Fruit fly (Drosophila melanogaster) whole organism, embryonic: ENCODE results near the gene CG6785.
A peak's percentile ranks its signal among the peaks of the same experiment; 100 is the strongest.

Experiments
- Adf1 ChIP-seq: fragments of 200-800 bp; sonication (Bioruptor generic); IDR thresholded peaks from 2 replicates; pipeline ENCODE4 v1.3.6; 2022; ENCODE audit warnings: missing biosample characterization, missing genetic modification characterization
- B-H2 ChIP-seq: fragments of 200-800 bp; sonication (Bioruptor generic); optimal IDR thresholded peaks from 2 replicates; lab custom pipeline; 2018; ENCODE audit warnings: missing biosample characterization, mild to moderate bottlenecking, missing genetic modification characterization
- CG12219 ChIP-seq: fragments of 200-800 bp; sonication (Bioruptor generic); optimal IDR thresholded peaks from 3 replicates; lab custom pipeline; 2018; ENCODE audit warnings: missing biosample characterization, mild to moderate bottlenecking, missing genetic modification characterization
- CG12236 ChIP-seq: fragments of 200-800 bp; sonication (Bioruptor generic); optimal IDR thresholded peaks from 2 replicates; lab custom pipeline; 2016; ENCODE audit warnings: missing biosample characterization, missing genetic modification characterization
- CG13424 ChIP-seq: fragments of 200-800 bp; sonication (Bioruptor generic); optimal IDR thresholded peaks from 2 replicates; lab custom pipeline; 2019; ENCODE audit warnings: missing biosample characterization, mild to moderate bottlenecking, missing genetic modification characterization, moderate library complexity
- CG14710 ChIP-seq: fragments of 200-800 bp; sonication (Bioruptor generic); optimal IDR thresholded peaks from 3 replicates; lab custom pipeline; 2019; ENCODE audit warnings: missing biosample characterization, mild to moderate bottlenecking, missing genetic modification characterization, moderate library complexity
- CG14860 ChIP-seq: fragments of 200-800 bp; sonication (Bioruptor generic); IDR thresholded peaks from 3 replicates; pipeline ENCODE4 v1.3.6; 2022; ENCODE audit warnings: missing biosample characterization, missing genetic modification characterization; ENCODE audit not compliant: partially characterized antibody
- CG1647 ChIP-seq: fragments of 200-800 bp; sonication (Bioruptor generic); optimal IDR thresholded peaks from 3 replicates; lab custom pipeline; 2016; ENCODE audit warnings: missing biosample characterization, missing genetic modification characterization
- CG16813 ChIP-seq: fragments of 200-800 bp; sonication (Bioruptor generic); IDR thresholded peaks from 3 replicates; pipeline ENCODE4 v1.3.6; 2022; ENCODE audit warnings: missing biosample characterization, missing genetic modification characterization; ENCODE audit not compliant: partially characterized antibody
- CG2678 ChIP-seq: fragments of 200-800 bp; sonication (Bioruptor generic); optimal IDR thresholded peaks from 3 replicates; lab custom pipeline; 2019; ENCODE audit warnings: missing biosample characterization, mild to moderate bottlenecking, missing genetic modification characterization, moderate library complexity
- CG3281 ChIP-seq: fragments of 200-800 bp; sonication (Bioruptor generic); optimal IDR thresholded peaks from 3 replicates; lab custom pipeline; 2017; ENCODE audit warnings: missing biosample characterization, mild to moderate bottlenecking, missing genetic modification characterization
- CG4404 ChIP-seq: fragments of 200-800 bp; sonication (Bioruptor generic); IDR thresholded peaks from 2 replicates; pipeline ENCODE4 v1.3.6; 2022; ENCODE audit warnings: missing biosample characterization, missing genetic modification characterization
- CG7839 ChIP-seq: fragments of 200-800 bp; sonication (Bioruptor generic); optimal IDR thresholded peaks from 3 replicates; lab custom pipeline; 2018; ENCODE audit warnings: missing biosample characterization, mild to moderate bottlenecking, missing genetic modification characterization, moderate library complexity
- CG7928 ChIP-seq: fragments of 200-800 bp; sonication (Bioruptor generic); optimal IDR thresholded peaks from 2 replicates; lab custom pipeline; 2017; ENCODE audit warnings: missing biosample characterization, mild to moderate bottlenecking, missing genetic modification characterization
- CG8924 ChIP-seq: fragments of 200-800 bp; optimal IDR thresholded peaks from 3 replicates; lab custom pipeline; 2019; ENCODE audit warnings: missing biosample characterization, mild to moderate bottlenecking, missing genetic modification characterization, moderate library complexity
- Dek ChIP-seq: fragments of 200-800 bp; sonication (Bioruptor generic); optimal IDR thresholded peaks from 3 replicates; lab custom pipeline; 2019; ENCODE audit warnings: missing biosample characterization, mild to moderate bottlenecking, missing genetic modification characterization, moderate library complexity
- Dll ChIP-seq: fragments of 200-800 bp; sonication (Bioruptor generic); IDR thresholded peaks from 4 replicates; pipeline ENCODE4 v1.3.6; 2022; ENCODE audit warnings: missing biosample characterization, missing genetic modification characterization; ENCODE audit not compliant: partially characterized antibody
- Doc3 ChIP-seq: fragments of 200-800 bp; sonication (Bioruptor generic); IDR thresholded peaks from 3 replicates; pipeline ENCODE4 v1.3.6; 2022; ENCODE audit warnings: missing biosample characterization, missing genetic modification characterization; ENCODE audit not compliant: partially characterized antibody
- Drgx ChIP-seq: fragments of 200-800 bp; sonication (Bioruptor generic); IDR thresholded peaks from 2 replicates; pipeline ENCODE4 v1.3.6; 2022; ENCODE audit warnings: missing biosample characterization, missing genetic modification characterization
- E2f2 ChIP-seq: fragments of 200-800 bp; sonication (Bioruptor generic); IDR thresholded peaks from 2 replicates; pipeline ENCODE4 v1.3.6; 2022; ENCODE audit warnings: missing biosample characterization, missing genetic modification characterization
- Elba2 ChIP-seq: fragments of 200-800 bp; sonication (Bioruptor generic); optimal IDR thresholded peaks from 3 replicates; lab custom pipeline; 2016; ENCODE audit warnings: missing biosample characterization, missing genetic modification characterization
- Ets97D ChIP-seq: fragments of 200-800 bp; sonication (Bioruptor generic); optimal IDR thresholded peaks from 3 replicates; lab custom pipeline; 2016; ENCODE audit warnings: missing biosample characterization, missing genetic modification characterization
- Hr51 ChIP-seq, 2 experiments: fragments of 200-800 bp; sonication (Bioruptor generic); optimal IDR thresholded peaks; 2 replicates in 1 of 2; 3 replicates in 1 of 2; lab custom pipeline; 2016 to 2018; ENCODE audit warnings: missing biosample characterization in 2 of 2, missing genetic modification characterization in 2 of 2, mild to moderate bottlenecking in 1 of 2, moderate library complexity in 1 of 2
- Mad ChIP-seq: fragments of 200-800 bp; sonication (Bioruptor generic); optimal IDR thresholded peaks from 2 replicates; lab custom pipeline; 2016; ENCODE audit warnings: missing biosample characterization, missing genetic modification characterization
- Max ChIP-seq: fragments of 200-800 bp; sonication (Bioruptor generic); optimal IDR thresholded peaks from 2 replicates; lab custom pipeline; 2016; ENCODE audit warnings: missing biosample characterization, mild to moderate bottlenecking, missing genetic modification characterization
- Opbp ChIP-seq: fragments of 200-800 bp; sonication (Bioruptor generic); IDR thresholded peaks from 3 replicates; pipeline ENCODE4 v1.3.6; 2022; ENCODE audit warnings: missing biosample characterization, missing genetic modification characterization; ENCODE audit not compliant: partially characterized antibody
- Pdp1 ChIP-seq, 2 experiments: fragments of 200-800 bp; sonication (Bioruptor generic); optimal IDR thresholded peaks; 3 replicates each; lab custom pipeline; 2016; ENCODE audit warnings: missing biosample characterization in 2 of 2, missing genetic modification characterization in 2 of 2, mild to moderate bottlenecking in 1 of 2, moderate library complexity in 1 of 2
- Side ChIP-seq: fragments of 200-800 bp; sonication (Bioruptor generic); optimal IDR thresholded peaks from 2 replicates; lab custom pipeline; 2016; ENCODE audit warnings: missing biosample characterization, missing genetic modification characterization
- Spps ChIP-seq: fragments of 200-800 bp; sonication (Bioruptor generic); optimal IDR thresholded peaks from 2 replicates; lab custom pipeline; 2018; ENCODE audit warnings: missing biosample characterization, mild to moderate bottlenecking, missing genetic modification characterization
- Sry-δ ChIP-seq: fragments of 200-800 bp; sonication (Bioruptor generic); optimal IDR thresholded peaks from 2 replicates; lab custom pipeline; 2016; ENCODE audit warnings: missing biosample characterization, missing genetic modification characterization
- Stat92E ChIP-seq, 3 experiments: fragments of >200 bp in 2 of 3; fragments of 200-800 bp in 1 of 3; sonication (Bioruptor generic) in 1 of 3; optimal IDR thresholded peaks; 2 replicates each; lab custom pipeline; 2017 to 2019; ENCODE audit warnings: missing biosample characterization in 3 of 3, missing genetic modification characterization in 3 of 3, mild to moderate bottlenecking in 1 of 3, moderate library complexity in 1 of 3
- Xrp1 ChIP-seq: fragments of 200-800 bp; sonication (Bioruptor generic); IDR thresholded peaks from 2 replicates; pipeline ENCODE4 v1.3.6; 2022; ENCODE audit warnings: missing biosample characterization, missing genetic modification characterization
- amos ChIP-seq: fragments of 200-800 bp; sonication (Bioruptor generic); IDR thresholded peaks from 2 replicates; pipeline ENCODE4 v1.3.6; 2022; ENCODE audit warnings: missing biosample characterization, missing genetic modification characterization; ENCODE audit not compliant: partially characterized antibody
- ato ChIP-seq: fragments of 200-800 bp; sonication (Bioruptor generic); IDR thresholded peaks from 2 replicates; pipeline ENCODE4 v1.3.6; 2022; ENCODE audit warnings: missing biosample characterization, missing genetic modification characterization; ENCODE audit not compliant: partially characterized antibody
- chif ChIP-seq, 2 experiments: fragments of 200-800 bp; sonication (Bioruptor generic); optimal IDR thresholded peaks; 3 replicates each; lab custom pipeline; 2016; ENCODE audit warnings: missing biosample characterization in 2 of 2, missing genetic modification characterization in 2 of 2
- danr ChIP-seq: fragments of 200-800 bp; sonication (Bioruptor generic); IDR thresholded peaks from 2 replicates; pipeline ENCODE4 v1.3.6; 2022; ENCODE audit warnings: missing biosample characterization, missing genetic modification characterization
- dati ChIP-seq: fragments of 200-800 bp; sonication (Bioruptor generic); IDR thresholded peaks from 2 replicates; pipeline ENCODE4 v1.3.6; 2022; ENCODE audit warnings: missing biosample characterization, missing genetic modification characterization
- dm ChIP-seq: fragments of 200-800 bp; sonication (Bioruptor generic); optimal IDR thresholded peaks from 3 replicates; lab custom pipeline; 2016; ENCODE audit warnings: missing biosample characterization, missing genetic modification characterization
- gcm2 ChIP-seq: fragments of 200-800 bp; sonication (Bioruptor generic); optimal IDR thresholded peaks from 2 replicates; lab custom pipeline; 2016; ENCODE audit warnings: missing biosample characterization, missing genetic modification characterization
- gfzf ChIP-seq: fragments of 200-800 bp; sonication (Bioruptor generic); optimal IDR thresholded peaks from 2 replicates; lab custom pipeline; 2016; ENCODE audit warnings: missing biosample characterization, mild to moderate bottlenecking, missing genetic modification characterization, moderate library complexity
- ham ChIP-seq: fragments of 200-800 bp; sonication (Bioruptor generic); IDR thresholded peaks from 2 replicates; pipeline ENCODE4 v1.3.6; 2022; ENCODE audit warnings: missing biosample characterization, missing genetic modification characterization
- her ChIP-seq: fragments of 200-800 bp; sonication (Bioruptor generic); optimal IDR thresholded peaks from 2 replicates; lab custom pipeline; 2016; ENCODE audit warnings: missing biosample characterization, missing genetic modification characterization
- phol ChIP-seq: fragments of 200-800 bp; sonication (Bioruptor generic); optimal IDR thresholded peaks from 3 replicates; lab custom pipeline; 2018; ENCODE audit warnings: missing biosample characterization, mild to moderate bottlenecking, missing genetic modification characterization, moderate library complexity
- rib ChIP-seq: fragments of 200-800 bp; sonication (Bioruptor generic); IDR thresholded peaks from 2 replicates; pipeline ENCODE4 v1.3.6; 2022; ENCODE audit warnings: missing biosample characterization, missing genetic modification characterization
- sd ChIP-seq: fragments of 200-800 bp; sonication (Bioruptor generic); optimal IDR thresholded peaks from 3 replicates; lab custom pipeline; 2018; ENCODE audit warnings: missing biosample characterization, mild to moderate bottlenecking, missing genetic modification characterization, moderate library complexity
- sqz ChIP-seq: fragments of 200-800 bp; sonication (Bioruptor generic); optimal IDR thresholded peaks from 3 replicates; lab custom pipeline; 2018; ENCODE audit warnings: missing biosample characterization, mild to moderate bottlenecking, missing genetic modification characterization
- tna ChIP-seq: fragments of 200-800 bp; sonication (Bioruptor generic); IDR thresholded peaks from 2 replicates; pipeline ENCODE4 v1.3.6; 2022; ENCODE audit warnings: missing biosample characterization, missing genetic modification characterization; ENCODE audit not compliant: partially characterized antibody
- zf30C ChIP-seq: fragments of 200-800 bp; sonication (Bioruptor generic); optimal IDR thresholded peaks from 3 replicates; lab custom pipeline; 2018; ENCODE audit warnings: missing biosample characterization, mild to moderate bottlenecking, missing genetic modification characterization

Gene CG6785

dm6 chr2L:12055837-12056388 is 10.9 kb upstream of the CG6785 start, which contains the start of the genes JhI-21, RpL7-like and CG34164 (continued):
- no peak for TF ChIP-seq CG7928 (GFP tag; lab: Kevin White, UChicago)
- no peak for TF ChIP-seq B-H2 (GFP tag; lab: Kevin White, UChicago)
- peak; percentile 98 for TF ChIP-seq E2f2 (GFP tag; lab: Robert Waterston, UW)
- TF ChIP-seq CG1647 (GFP tag; lab: Kevin White, UChicago): no peak
- TF ChIP-seq Dll: peak; percentile 76; the same call in 3 of the 4 replicates
- peak; percentile 64; the same call in 1 of the 3 replicates for TF ChIP-seq Opbp (GFP tag; lab: Robert Waterston, UW)
- TF ChIP-seq gcm2 (GFP tag; lab: Kevin White, UChicago): no peak
- no peak for TF ChIP-seq danr (GFP tag; lab: Robert Waterston, UW)
- peak; percentile 56; the same call in 2 of the 3 replicates for TF ChIP-seq CG16813 (GFP tag; lab: Robert Waterston, UW)
- TF ChIP-seq Xrp1: no peak
- peak; percentile 23 for TF ChIP-seq gfzf (GFP tag; lab: Kevin White, UChicago)
- TF ChIP-seq Elba2 (GFP tag; lab: Kevin White, UChicago): no peak
- TF ChIP-seq ato (GFP tag; lab: Robert Waterston, UW): peak; percentile 31; the same call in 1 of the 2 replicates
- peak; percentile 95 for TF ChIP-seq Sry-δ
- peak; percentile 94 for TF ChIP-seq sqz
- TF ChIP-seq Stat92E (GFP tag; optimal IDR thresholded peaks at IDR 0.05; lab: Kevin White, UChicago): peak in 1 of 3 experiments; percentile 64
- TF ChIP-seq Spps (tag; lab: Kevin White, UChicago): no peak
- no peak for TF ChIP-seq Adf1
- peak in 1 of 2 experiments; percentile 51 for TF ChIP-seq Pdp1 (GFP tag; optimal IDR thresholded peaks at IDR 0.05; lab: Kevin White, UChicago)
- peak; percentile 77 for TF ChIP-seq Ets97D (GFP tag; lab: Kevin White, UChicago)
- no peak for TF ChIP-seq CG13424 (tag; lab: Kevin White, UChicago)
- TF ChIP-seq Hr51 (GFP tag; optimal IDR thresholded peaks at IDR 0.05; lab: Kevin White, UChicago): no peak
- peak; percentile 17; the same call in 1 of the 2 replicates for TF ChIP-seq tna (GFP tag; lab: Robert Waterston, UW)
- peak; percentile 88 for TF ChIP-seq dm (GFP tag; lab: Kevin White, UChicago)
- TF ChIP-seq Drgx: 0 out of 2 replicates have a peak, but pooled peaks have one; percentile 18
- TF ChIP-seq CG3281: peak; percentile 6
- TF ChIP-seq CG12236 (GFP tag; lab: Kevin White, UChicago): no peak
- no peak for TF ChIP-seq CG4404 (GFP tag; lab: Robert Waterston, UW)
- no peak for TF ChIP-seq Dek (tag; lab: Kevin White, UChicago)
- peak; percentile 70; the same call in 1 of the 2 replicates for TF ChIP-seq amos
- peak; percentile 35 for TF ChIP-seq CG8924 (tag; lab: Kevin White, UChicago)
- no peak for TF ChIP-seq phol (tag; lab: Kevin White, UChicago)
- TF ChIP-seq CG7839 (tag; lab: Kevin White, UChicago): no peak
- TF ChIP-seq CG14710 (tag; lab: Kevin White, UChicago): peak; percentile 61
- TF ChIP-seq CG12219 (GFP tag; lab: Kevin White, UChicago): no peak
- TF ChIP-seq her (GFP tag; lab: Kevin White, UChicago): no peak
- no peak for TF ChIP-seq ham (GFP tag; lab: Robert Waterston, UW)
- no peak for TF ChIP-seq rib (GFP tag; lab: Robert Waterston, UW)
- no peak for TF ChIP-seq dati (GFP tag; lab: Robert Waterston, UW)
- no peak for TF ChIP-seq zf30C (GFP tag; lab: Kevin White, UChicago)
- TF ChIP-seq chif (GFP tag; optimal IDR thresholded peaks at IDR 0.05; lab: Kevin White, UChicago): no peak
- TF ChIP-seq sd: peak; percentile 49
- TF ChIP-seq CG2678 (tag; lab: Kevin White, UChicago): no peak
- no peak for TF ChIP-seq CG14860 (GFP tag; lab: Robert Waterston, UW)
- TF ChIP-seq Doc3: 0 out of 3 replicates have a peak, but pooled peaks have one; percentile 53
- TF ChIP-seq Mad (GFP tag; lab: Kevin White, UChicago): no peak
- TF ChIP-seq Side (GFP tag; lab: Kevin White, UChicago): peak; percentile 12
- peak; percentile 82 for TF ChIP-seq Max (GFP tag; lab: Kevin White, UChicago)
